Worm (Caenorhabditis elegans): ENCODE data around the gene asp-12.

The asp-12 gene

DNA sequence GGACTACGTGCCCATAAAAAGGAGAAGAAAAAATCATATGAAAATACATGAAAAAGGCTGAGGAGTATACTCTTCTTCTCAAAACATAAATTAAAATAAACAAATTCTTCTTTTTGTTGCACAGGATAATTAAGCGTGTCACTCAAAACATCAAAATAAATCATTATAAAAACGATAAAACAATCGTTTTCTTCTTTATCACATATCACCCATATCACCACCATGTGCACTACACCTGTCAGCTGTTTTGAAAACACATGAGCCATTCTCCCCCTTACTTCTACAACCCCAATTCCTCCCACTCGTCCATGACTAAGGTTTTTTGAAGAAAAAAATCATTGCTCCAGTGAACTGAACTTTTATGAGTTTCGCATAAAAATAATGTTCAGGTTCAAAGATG, 16.5 kb upstream of the asp-12 start:
- TF ChIP-seq unc-62 (GFP tag; optimal IDR thresholded peaks at IDR 0.05), result no peak

DNA sequence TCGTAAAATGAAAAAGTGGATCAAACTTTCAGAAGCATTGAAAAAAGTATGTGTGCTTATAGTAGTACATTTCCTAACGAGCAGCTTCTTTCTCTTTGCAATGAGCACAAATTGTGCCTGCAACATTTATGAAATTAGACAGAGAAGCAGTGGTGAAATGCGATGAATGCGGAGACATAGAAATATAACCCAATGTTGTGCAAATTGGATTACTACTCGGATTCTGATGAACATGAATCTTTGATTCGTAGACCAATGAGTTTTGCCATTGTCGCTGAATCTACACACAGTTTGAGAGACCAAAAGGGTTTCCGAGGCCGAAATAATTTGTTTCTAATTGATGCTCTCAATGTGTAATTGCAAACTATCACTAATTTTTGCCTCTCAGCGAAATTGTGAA, 15.1 kb upstream of the asp-12 start:
- TF ChIP-seq unc-62 (GFP tag; optimal IDR thresholded peaks at IDR 0.05), result no peak

DNA sequence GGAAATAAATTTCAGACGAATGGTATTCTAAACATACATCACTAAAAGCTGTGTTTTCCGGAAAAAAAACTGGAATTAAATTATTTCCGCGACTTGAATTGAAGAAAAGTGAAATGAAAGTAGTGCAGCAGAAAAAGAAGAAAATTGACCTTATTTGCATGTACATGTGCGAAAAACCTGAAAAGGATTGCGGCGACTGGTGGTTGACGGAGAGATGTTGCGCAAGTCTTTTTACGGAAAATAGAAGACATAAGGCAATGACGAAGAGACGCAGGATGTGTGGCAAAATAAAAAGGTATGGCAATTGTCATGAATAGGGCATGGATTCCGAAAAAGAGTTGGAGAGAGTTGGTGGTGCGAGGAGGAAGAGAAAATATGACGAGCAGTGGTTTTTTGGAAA, 14.0 kb upstream of the asp-12 start:
- no peak for TF ChIP-seq unc-62 (GFP tag; optimal IDR thresholded peaks at IDR 0.05)

ce11 chrV:8259016-8259415, 10.0 kb upstream of the asp-12 start, which contains the start of gene C16D9.1:
Gene C16D9.1 (plus strand): TSS chrV:8259316.
- no peak for TF ChIP-seq unc-62 (GFP tag; optimal IDR thresholded peaks at IDR 0.05)

DNA sequence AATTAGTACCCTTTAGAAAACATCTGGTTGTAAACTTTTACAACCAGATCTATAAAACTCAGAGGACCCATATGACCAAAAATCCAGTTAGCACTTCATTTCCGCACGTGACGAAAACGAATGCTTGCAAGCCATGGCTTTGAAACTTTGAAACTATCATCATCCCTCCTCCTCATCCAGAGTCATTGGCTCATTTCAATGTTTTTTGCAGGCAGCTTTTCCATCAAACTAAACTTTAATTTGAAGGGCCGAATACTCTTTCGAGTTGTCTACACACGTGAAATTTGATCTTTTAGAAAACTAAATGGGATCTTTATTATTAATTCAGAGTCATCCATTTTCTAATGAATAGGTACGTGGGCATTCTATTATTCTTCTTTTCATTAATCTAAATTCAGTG, 6.8 kb upstream of the asp-12 start:
- TF ChIP-seq unc-62 (GFP tag; optimal IDR thresholded peaks at IDR 0.05), result no peak

ce11 chrV:8263466-8263865, 5.5 kb upstream of the asp-12 start, which contains the start of gene C16D9.8:
Gene C16D9.8 (minus strand): TSS chrV:8263566.
- no peak for TF ChIP-seq unc-62 (GFP tag; optimal IDR thresholded peaks at IDR 0.05)

ce11 chrV:8263941-8264340, 5.1 kb upstream of the asp-12 start, which contains the start of gene C16D9.9:
Gene C16D9.9 (plus strand): TSS chrV:8264241.
- TF ChIP-seq unc-62 (GFP tag; optimal IDR thresholded peaks at IDR 0.05), result no peak

- TF ChIP-seq unc-62 (GFP tag; optimal IDR thresholded peaks at IDR 0.05), result no peak
Observed at ce11 chrV:8266232-8266631, 2.8 kb upstream of the asp-12 start, which contains the start of gene F21F8.5. Gene F21F8.5 (minus strand): TSS chrV:8266332.

ce11 chrV:8267275-8267674, 1.7 kb upstream of the asp-12 start:
- TF ChIP-seq unc-62 (GFP tag; optimal IDR thresholded peaks at IDR 0.05), result no peak

ce11 chrV:8269878-8270277, 868 bp downstream of the asp-12 start:
- no peak for TF ChIP-seq unc-62 (GFP tag; optimal IDR thresholded peaks at IDR 0.05)

DNA sequence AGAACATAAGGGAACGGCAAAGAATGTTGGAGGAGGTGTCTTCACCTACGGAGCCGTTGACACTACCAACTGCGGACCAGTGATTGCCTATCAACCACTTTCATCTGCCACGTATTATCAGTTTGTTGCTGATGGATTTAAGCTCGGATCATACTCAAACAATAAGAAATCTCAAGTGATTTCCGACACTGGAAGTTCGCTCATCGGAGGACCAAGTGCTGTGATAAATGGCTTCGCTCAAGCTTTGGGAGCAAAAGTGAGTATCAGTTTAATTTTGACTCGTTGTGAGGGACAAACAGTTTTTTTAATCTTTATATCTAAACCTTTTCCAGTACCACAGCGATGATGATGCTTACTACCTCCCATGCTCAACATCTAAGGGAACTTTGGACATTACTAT, 2.4 kb downstream of the asp-12 start:
- no peak for TF ChIP-seq unc-62 (GFP tag; optimal IDR thresholded peaks at IDR 0.05)

ce11 chrV:8271995-8272394, 3.0 kb downstream of the asp-12 start, which contains the start of gene asp-5:
Gene asp-5 (plus strand): TSS chrV:8272385.
- TF ChIP-seq unc-62 (GFP tag; optimal IDR thresholded peaks at IDR 0.05), result no peak

DNA sequence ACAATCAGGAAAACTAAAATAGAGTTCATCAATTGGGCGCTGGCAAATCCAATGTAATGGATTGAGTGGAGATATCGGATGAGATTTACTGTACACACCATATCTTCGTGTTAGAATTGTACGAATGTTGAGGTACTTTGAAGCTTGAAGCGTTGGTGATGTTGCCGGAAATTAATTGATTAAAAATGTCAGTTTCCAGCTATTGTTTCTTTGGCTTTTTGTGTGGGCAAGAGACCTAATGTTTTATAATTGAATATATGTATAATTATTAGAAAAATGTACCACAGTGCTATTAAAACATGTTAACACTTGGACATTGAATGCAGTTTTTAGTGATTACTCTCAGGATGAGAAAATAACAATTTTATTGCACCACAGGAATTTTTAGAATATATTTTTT, 9.8 kb downstream of the asp-12 start, which contains the start of gene str-136:
TSS of gene str-136 (minus strand) at position 101 of the 400 bp plus-strand sequence.
- TF ChIP-seq unc-62 (GFP tag; optimal IDR thresholded peaks at IDR 0.05), result no peak

- TF ChIP-seq unc-62 (GFP tag; optimal IDR thresholded peaks at IDR 0.05), result no peak
Observed at ce11 chrV:8280770-8281169, 11.8 kb downstream of the asp-12 start, which contains the start of gene str-135. Gene str-135 (minus strand): TSS chrV:8280870.

DNA sequence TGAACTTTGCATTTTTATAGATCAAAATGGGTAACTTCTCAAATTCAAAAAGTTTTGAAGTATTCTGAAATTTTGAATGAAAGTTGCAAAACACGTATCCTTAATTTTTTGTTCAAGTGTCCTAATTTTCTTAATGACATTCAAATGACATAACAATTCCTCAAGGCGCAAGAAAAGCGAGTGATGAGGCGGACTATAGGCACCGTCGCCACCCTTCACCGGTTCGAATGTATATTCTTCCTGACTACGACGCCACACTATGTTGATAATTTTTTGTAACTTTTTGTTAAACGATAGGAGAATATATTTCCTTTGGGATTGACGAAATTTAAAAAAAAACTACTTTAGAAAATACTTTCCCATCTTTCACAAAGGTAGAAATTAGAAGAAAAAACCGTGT, 12.6 kb downstream of the asp-12 start:
- TF ChIP-seq unc-62 (GFP tag; optimal IDR thresholded peaks at IDR 0.05), result no peak

DNA sequence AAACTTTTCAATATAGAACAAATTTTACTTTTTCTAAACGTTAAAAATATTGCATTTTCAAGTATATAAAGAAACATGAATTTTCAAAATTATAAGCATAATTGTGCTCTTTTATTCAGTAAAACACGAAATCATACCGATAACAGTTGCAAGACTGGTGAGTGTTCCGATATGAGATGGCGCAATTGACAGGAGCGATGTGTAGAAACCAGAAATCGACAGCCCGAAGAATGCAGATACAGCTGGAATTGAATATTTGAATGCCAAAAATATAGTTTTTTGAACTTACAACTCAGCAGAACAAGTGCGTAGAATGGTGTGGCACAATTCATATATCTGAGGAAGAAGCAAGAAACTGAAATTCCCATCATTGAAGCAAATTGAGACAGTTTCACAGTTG, 13.9 kb downstream of the asp-12 start:
- no peak for TF ChIP-seq unc-62 (GFP tag; optimal IDR thresholded peaks at IDR 0.05)

- TF ChIP-seq unc-62 (GFP tag; optimal IDR thresholded peaks at IDR 0.05), result no peak
Observed at ce11 chrV:8284800-8285199, 15.8 kb downstream of the asp-12 start, which contains the start of gene slc-17.5. Gene slc-17.5 (minus strand): TSS chrV:8284900.

ce11 chrV:8285455-8285854, 16.4 kb downstream of the asp-12 start:
- TF ChIP-seq unc-62 (GFP tag; optimal IDR thresholded peaks at IDR 0.05), result no peak

Measured in whole organism, dauer.